Worm (Caenorhabditis elegans) whole organism, young adult: ENCODE measurements around the gene K06H7.7.
A peak's percentile ranks its signal among the peaks of the same experiment; 100 is the strongest.

ENCODE experiments used
- B0336.3 ChIP-seq: fragments of 200-800 bp; sonication (Bioruptor generic); IDR thresholded peaks from 2 replicates; pipeline ENCODE4 v1.3.6; 2022; ENCODE audit warnings: missing genetic modification characterization, missing compliant biosample characterization
- C06A6.2 ChIP-seq: fragments of 200-800 bp; sonication (Bioruptor generic); conservative IDR thresholded peaks from 2 replicates; pipeline ENCODE4 v1.3.6; 2022; ENCODE audit warnings: missing genetic modification characterization, missing compliant biosample characterization
- F10E7.11 ChIP-seq: sonication (generic microtip); optimal IDR thresholded peaks from 2 replicates; lab custom pipeline; 2017; ENCODE audit warnings: mild to moderate bottlenecking, missing genetic modification characterization, moderate library complexity, missing compliant biosample characterization
- F22D6.2 ChIP-seq: sonication (generic microtip); optimal IDR thresholded peaks from 2 replicates; lab custom pipeline; 2016; ENCODE audit warnings: mild to moderate bottlenecking, missing genetic modification characterization, missing compliant biosample characterization
- F33H1.4 ChIP-seq: fragments of 200-800 bp; sonication (Bioruptor generic); IDR thresholded peaks from 2 replicates; pipeline ENCODE4 v1.3.6; 2022; ENCODE audit warnings: missing genetic modification reagents, missing genetic modification characterization, missing compliant biosample characterization
- F39B2.1 ChIP-seq: fragments of 200-800 bp; sonication (Bioruptor generic); IDR thresholded peaks from 2 replicates; pipeline ENCODE4 v1.3.6; 2022; ENCODE audit warnings: missing genetic modification reagents, missing genetic modification characterization, missing compliant biosample characterization
- F49E8.2 ChIP-seq: sonication (generic microtip); optimal IDR thresholded peaks from 3 replicates; lab custom pipeline; 2017; ENCODE audit warnings: missing genetic modification characterization, mild to moderate bottlenecking, missing compliant biosample characterization, antibody characterized with exemption, moderate library complexity; ENCODE audit not compliant: insufficient read depth
- F57C9.4 ChIP-seq: sonication (generic microtip); optimal IDR thresholded peaks from 2 replicates; lab custom pipeline; 2017; ENCODE audit warnings: mild to moderate bottlenecking, missing genetic modification characterization, missing compliant biosample characterization
- Y67H2A.10 ChIP-seq: fragments of 200-800 bp; sonication (Bioruptor generic); conservative IDR thresholded peaks from 2 replicates; pipeline ENCODE4 v1.3.6; 2022; ENCODE audit warnings: missing genetic modification reagents, missing genetic modification characterization, missing compliant biosample characterization
- atf-7 ChIP-seq: sonication (generic microtip); optimal IDR thresholded peaks from 2 replicates; lab custom pipeline; 2017; ENCODE audit warnings: mild to moderate bottlenecking, missing genetic modification characterization, missing compliant biosample characterization
- attf-6 ChIP-seq: fragments of 200-800 bp; sonication (Bioruptor generic); IDR thresholded peaks from 2 replicates; pipeline ENCODE4 v1.3.6; 2022; ENCODE audit warnings: missing genetic modification reagents, missing genetic modification characterization, missing compliant biosample characterization
- bed-1 ChIP-seq: fragments of 200-800 bp; sonication (Bioruptor generic); IDR thresholded peaks from 2 replicates; pipeline ENCODE4 v1.3.6; 2022; ENCODE audit warnings: missing genetic modification reagents, missing genetic modification characterization, missing compliant biosample characterization
- ccch-3 ChIP-seq: fragments of 200-800 bp; sonication (Bioruptor generic); optimal IDR thresholded peaks from 2 replicates; lab custom pipeline; 2018; ENCODE audit warnings: mild to moderate bottlenecking, missing genetic modification characterization, missing compliant biosample characterization
- cebp-1 ChIP-seq, 2 experiments: fragments of 200-800 bp in 1 of 2; sonication (Bioruptor generic) in 1 of 2; sonication (generic microtip) in 1 of 2; IDR thresholded peaks in 1 of 2; optimal IDR thresholded peaks in 1 of 2; 2 replicates each; pipeline versions ENCODE4 v1.3.6 to Lab custom; 2017 to 2022; ENCODE audit warnings: missing compliant biosample characterization in 2 of 2, missing genetic modification characterization in 2 of 2, mild to moderate bottlenecking in 1 of 2, missing genetic modification reagents in 1 of 2, moderate library complexity in 1 of 2
- cebp-2 ChIP-seq: fragments of 200-800 bp; sonication (Bioruptor generic); IDR thresholded peaks from 2 replicates; pipeline ENCODE4 v1.3.6; 2022; ENCODE audit warnings: missing genetic modification characterization, missing compliant biosample characterization
- ceh-100 ChIP-seq: fragments of 200-800 bp; sonication (Bioruptor generic); IDR thresholded peaks from 2 replicates; pipeline ENCODE4 v1.3.6; 2022; ENCODE audit warnings: missing genetic modification reagents, missing genetic modification characterization, missing compliant biosample characterization
- ceh-40 ChIP-seq: fragments of 200-800 bp; sonication (Bioruptor generic); IDR thresholded peaks from 2 replicates; pipeline ENCODE4 v1.3.6; 2022; ENCODE audit warnings: missing genetic modification characterization, missing compliant biosample characterization
- ceh-58 ChIP-seq: fragments of 200-800 bp; sonication (Bioruptor generic); IDR thresholded peaks from 2 replicates; pipeline ENCODE4 v1.3.6; 2022; ENCODE audit warnings: missing genetic modification characterization, missing compliant biosample characterization
- ceh-91 ChIP-seq: fragments of 200-800 bp; sonication (Bioruptor generic); IDR thresholded peaks from 2 replicates; pipeline ENCODE4 v1.3.6; 2022; ENCODE audit warnings: missing genetic modification reagents, missing genetic modification characterization, missing compliant biosample characterization
- chd-7 ChIP-seq: sonication (generic microtip); optimal IDR thresholded peaks from 2 replicates; lab custom pipeline; 2016; ENCODE audit warnings: mild to moderate bottlenecking, missing genetic modification characterization, moderate library complexity, missing compliant biosample characterization
- die-1 ChIP-seq: sonication (generic microtip); optimal IDR thresholded peaks from 2 replicates; lab custom pipeline; 2016; ENCODE audit warnings: missing genotype, mild to moderate bottlenecking, missing genetic modification characterization, missing compliant biosample characterization
- efl-1 ChIP-seq: fragments of 150-350 bp; optimal IDR thresholded peaks from 2 replicates; lab custom pipeline; 2014; ENCODE audit warnings: missing biosample characterization, missing genetic modification reagents, missing genetic modification characterization
- egl-44 ChIP-seq: fragments of 200-800 bp; sonication (Bioruptor generic); IDR thresholded peaks from 2 replicates; pipeline ENCODE4 v1.3.6; 2022; ENCODE audit warnings: missing genetic modification reagents, missing genetic modification characterization, missing compliant biosample characterization
- ekl-4 ChIP-seq: fragments of 200-800 bp; sonication (Bioruptor generic); IDR thresholded peaks from 2 replicates; pipeline ENCODE4 v1.3.6; 2022; ENCODE audit warnings: missing genetic modification reagents, missing genetic modification characterization, missing compliant biosample characterization
- gei-17 ChIP-seq: fragments of 200-800 bp; sonication (Bioruptor generic); optimal IDR thresholded peaks from 2 replicates; lab custom pipeline; 2018; ENCODE audit warnings: mild to moderate bottlenecking, missing genetic modification characterization, missing compliant biosample characterization
- hlh-26 ChIP-seq: fragments of 200-800 bp; sonication (Bioruptor generic); conservative IDR thresholded peaks from 2 replicates; pipeline ENCODE4 v1.3.6; 2022; ENCODE audit warnings: missing genetic modification reagents, missing genetic modification characterization, missing compliant biosample characterization
- hsf-1 ChIP-seq: fragments of 200-800 bp; sonication (Bioruptor generic); IDR thresholded peaks from 2 replicates; pipeline ENCODE4 v1.3.6; 2022; ENCODE audit warnings: missing genetic modification reagents, missing genetic modification characterization, missing compliant biosample characterization
- lag-1 ChIP-seq: fragments of 200-800 bp; sonication (Bioruptor generic); IDR thresholded peaks from 2 replicates; pipeline ENCODE4 v1.3.6; 2022; ENCODE audit warnings: missing genetic modification reagents, missing genetic modification characterization, missing compliant biosample characterization
- let-526 ChIP-seq: fragments of 200-800 bp; sonication (Bioruptor generic); IDR thresholded peaks from 2 replicates; pipeline ENCODE4 v1.3.6; 2022; ENCODE audit warnings: missing genetic modification reagents, missing genetic modification characterization, missing compliant biosample characterization
- lin-54 ChIP-seq: fragments of 200-800 bp; sonication (Bioruptor generic); optimal IDR thresholded peaks from 2 replicates; lab custom pipeline; 2018; ENCODE audit warnings: mild to moderate bottlenecking, missing genetic modification characterization, missing compliant biosample characterization
- madf-10 ChIP-seq: sonication (generic microtip); optimal IDR thresholded peaks from 2 replicates; lab custom pipeline; 2016; ENCODE audit warnings: mild to moderate bottlenecking, missing genetic modification characterization, missing compliant biosample characterization
- madf-3 ChIP-seq: fragments of 200-800 bp; sonication (Bioruptor generic); IDR thresholded peaks from 2 replicates; pipeline ENCODE4 v1.3.6; 2022; ENCODE audit warnings: missing genetic modification reagents, missing genetic modification characterization, missing compliant biosample characterization
- mxl-1 ChIP-seq: sonication (generic microtip); optimal IDR thresholded peaks from 2 replicates; lab custom pipeline; 2016; ENCODE audit warnings: missing genetic modification characterization, missing compliant biosample characterization
- nfya-2 ChIP-seq: fragments of 200-800 bp; sonication (Bioruptor generic); IDR thresholded peaks from 2 replicates; pipeline ENCODE4 v1.3.6; 2022; ENCODE audit warnings: missing genetic modification reagents, missing genetic modification characterization, missing compliant biosample characterization
- nhr-179 ChIP-seq: sonication (generic microtip); optimal IDR thresholded peaks from 2 replicates; lab custom pipeline; 2016; ENCODE audit warnings: mild to moderate bottlenecking, missing genetic modification characterization, missing compliant biosample characterization
- nhr-80 ChIP-seq: sonication (generic microtip); optimal IDR thresholded peaks from 2 replicates; lab custom pipeline; 2016; ENCODE audit warnings: missing genetic modification characterization, missing compliant biosample characterization
- pha-4 ChIP-seq: fragments of 150-350 bp; sonication (generic microtip); optimal IDR thresholded peaks from 2 replicates; lab custom pipeline; 2014; ENCODE audit warnings: missing biosample characterization, missing genetic modification reagents, missing genetic modification characterization
- rcor-1 ChIP-seq: fragments of 200-800 bp; sonication (Bioruptor generic); IDR thresholded peaks from 2 replicates; pipeline ENCODE4 v1.3.6; 2022; ENCODE audit warnings: missing genetic modification reagents, missing genetic modification characterization, missing compliant biosample characterization
- rec-8 ChIP-seq, 2 experiments: sonication (generic microtip); optimal IDR thresholded peaks; 2 replicates each; lab custom pipeline; 2016; ENCODE audit warnings: mild to moderate bottlenecking in 2 of 2, missing genetic modification characterization in 2 of 2, missing genetic modification reagents in 2 of 2, missing genotype in 2 of 2, missing biosample characterization in 1 of 2, missing compliant biosample characterization in 1 of 2, moderate library complexity in 1 of 2
- repo-1 ChIP-seq: sonication (generic microtip); optimal IDR thresholded peaks from 2 replicates; lab custom pipeline; 2017; ENCODE audit warnings: mild to moderate bottlenecking, missing genetic modification characterization, missing compliant biosample characterization
- rpc-1 ChIP-seq, 2 experiments: fragments of 150-350 bp in 1 of 2; sonication (generic microtip) in 1 of 2; optimal IDR thresholded peaks; 2 replicates each; lab custom pipeline; 2014 to 2018; ENCODE audit warnings: missing biosample characterization in 1 of 2, missing genetic modification characterization in 1 of 2, missing genetic modification reagents in 1 of 2, missing genotype in 1 of 2
- sdz-38 ChIP-seq: sonication (generic microtip); optimal IDR thresholded peaks from 2 replicates; lab custom pipeline; 2016; ENCODE audit warnings: missing genotype, missing genetic modification characterization, missing compliant biosample characterization
- sea-2 ChIP-seq: fragments of 200-800 bp; sonication (Bioruptor generic); IDR thresholded peaks from 2 replicates; pipeline ENCODE4 v1.3.6; 2022; ENCODE audit warnings: missing genetic modification characterization, missing compliant biosample characterization
- snpc-4 ChIP-seq, 5 experiments: fragments of 150-350 bp in 1 of 5; sonication (generic microtip) in 4 of 5; optimal IDR thresholded peaks; 2 replicates each; lab custom pipeline; 2014 to 2018; ENCODE audit warnings: missing genetic modification characterization in 5 of 5, missing biosample characterization in 3 of 5, antibody characterized with exemption in 2 of 5, mild to moderate bottlenecking in 2 of 5, missing compliant biosample characterization in 2 of 5, missing genotype in 2 of 5, moderate library complexity in 2 of 5, missing genetic modification reagents in 1 of 5
- ztf-28 ChIP-seq: fragments of 200-800 bp; sonication (Bioruptor generic); IDR thresholded peaks from 2 replicates; pipeline ENCODE4 v1.3.6; 2022; ENCODE audit warnings: missing genetic modification reagents, missing genetic modification characterization, missing compliant biosample characterization
- ztf-6 ChIP-seq: fragments of 200-800 bp; sonication (Bioruptor generic); IDR thresholded peaks from 2 replicates; pipeline ENCODE4 v1.3.6; 2022; ENCODE audit warnings: missing genetic modification reagents, missing genetic modification characterization, missing compliant biosample characterization

K06H7.7 gene

DNA sequence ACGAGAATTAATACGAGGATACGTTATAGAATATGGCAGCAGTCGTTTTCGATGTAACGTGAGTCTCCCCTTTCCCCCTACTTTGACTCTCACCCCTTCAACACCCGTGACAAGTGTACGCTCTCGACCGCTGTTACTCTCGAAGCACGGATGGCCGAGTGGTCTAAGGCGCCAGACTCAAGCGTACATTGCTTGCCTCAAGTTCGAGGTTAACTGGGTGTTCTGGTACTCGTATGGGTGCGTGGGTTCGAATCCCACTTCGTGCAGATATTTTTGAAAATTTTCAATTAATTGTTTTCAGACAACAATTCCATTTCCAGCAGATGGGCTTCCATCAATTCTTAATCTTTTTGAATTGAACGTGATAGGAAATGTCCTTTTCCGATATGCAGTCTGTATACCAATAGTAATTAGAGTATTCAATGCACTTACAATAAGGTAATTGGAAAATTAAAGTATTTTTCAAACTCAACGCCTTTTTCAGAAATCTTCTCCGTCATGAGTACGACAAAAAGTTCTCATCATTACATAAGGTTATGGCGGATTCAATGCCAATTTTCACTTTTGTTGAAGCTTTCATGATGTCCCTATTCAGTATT is 24.3 kb upstream of the K06H7.7 start (continued):
- TF ChIP-seq repo-1 (tag; lab: Kevin White, UChicago) (peak; percentile 55), cebp-1 (GFP tag; IDR thresholded peaks at IDR 0.05; lab: Robert Waterston, UW) (no peak), cebp-1 (tag; optimal IDR thresholded peaks at IDR 0.05; lab: Kevin White, UChicago) (peak; percentile 73), sdz-38 (no peak), nhr-179 (tag; lab: Kevin White, UChicago) (no peak), Y67H2A.10 (GFP tag; lab: Robert Waterston, UW) (0 out of 2 replicates have a peak, but pooled peaks have one; percentile 30), F10E7.11 (peak; percentile 30), attf-6 (peak; percentile 69; the same call in 1 of the 2 replicates), gei-17 (GFP tag; lab: Kevin White, UChicago) (peak; percentile 54), bed-1 (GFP tag; lab: Robert Waterston, UW) (no peak), ceh-58 (no peak), ceh-100 (GFP tag; lab: Robert Waterston, UW) (peak; percentile 57), F57C9.4 (tag; lab: Kevin White, UChicago) (no peak), rec-8 (tag; optimal IDR thresholded peaks at IDR 0.05; lab: Kevin White, UChicago) (peak; percentile 80 to 94), cebp-2 (GFP tag; lab: Robert Waterston, UW) (0 out of 2 replicates have a peak, but pooled peaks have one; percentile 83), egl-44 (GFP tag; lab: Robert Waterston, UW) (peak; percentile 90), F22D6.2 (tag; lab: Kevin White, UChicago) (peak; percentile 17), chd-7 (tag; lab: Kevin White, UChicago) (peak; percentile 81), mxl-1 (tag; lab: Kevin White, UChicago) (peak; percentile 87), hsf-1 (GFP tag; lab: Robert Waterston, UW) (0 out of 2 replicates have a peak, but pooled peaks have one; percentile 14), snpc-4 (GFP tag; optimal IDR thresholded peaks at IDR 0.05; lab: Kevin White, UChicago) (peak; percentile 81), snpc-4 (tag; optimal IDR thresholded peaks at IDR 0.05; lab: Kevin White, UChicago) (peak; percentile 36 to 76 (median 64)), nhr-80 (tag; lab: Kevin White, UChicago) (peak; percentile 26), F39B2.1 (no peak), atf-7 (peak; percentile 19), ccch-3 (GFP tag; lab: Kevin White, UChicago) (no peak), ekl-4 (GFP tag; lab: Robert Waterston, UW) (peak; percentile 72), sea-2 (peak; percentile 79; the same call in 1 of the 2 replicates), ztf-28 (GFP tag; lab: Robert Waterston, UW) (peak; percentile 74; the same call in 1 of the 2 replicates), pha-4 (tag; lab: Kevin White, UChicago) (no peak), C06A6.2 (GFP tag; lab: Robert Waterston, UW) (0 out of 2 replicates have a peak, but pooled peaks have one; percentile 18), lin-54 (peak; percentile 72), let-526 (GFP tag; lab: Robert Waterston, UW) (no peak), ceh-40 (GFP tag; lab: Robert Waterston, UW) (0 out of 2 replicates have a peak, but pooled peaks have one; percentile 57), hlh-26 (GFP tag; lab: Robert Waterston, UW) (no peak), B0336.3 (GFP tag; lab: Robert Waterston, UW) (peak; percentile 54; the same call in 1 of the 2 replicates), efl-1 (GFP tag; lab: Kevin White, UChicago) (peak; percentile 4), die-1 (tag; lab: Kevin White, UChicago) (peak; percentile 92), rpc-1 (optimal IDR thresholded peaks at IDR 0.05; lab: Kevin White, UChicago) (peak; percentile 88), rpc-1 (tag; optimal IDR thresholded peaks at IDR 0.05; lab: Kevin White, UChicago) (peak; percentile 94), lag-1 (GFP tag; lab: Robert Waterston, UW) (no peak), madf-10 (tag; lab: Kevin White, UChicago) (peak; percentile 63), nfya-2 (GFP tag; lab: Robert Waterston, UW) (0 out of 2 replicates have a peak, but pooled peaks have one; percentile 20), madf-3 (GFP tag; lab: Robert Waterston, UW) (no peak), F49E8.2 (tag; lab: Kevin White, UChicago) (peak; percentile 65), F33H1.4 (peak; percentile 61), rcor-1 (GFP tag; lab: Robert Waterston, UW) (peak; percentile 58; the same call in 1 of the 2 replicates), ceh-91 (peak; percentile 40; the same call in 1 of the 2 replicates), ztf-6 (GFP tag; lab: Robert Waterston, UW) (peak; percentile 83)
